Fruit fly (Drosophila melanogaster) whole organism, embryonic: ENCODE measurements around the gene Hpd.

Source experiments
- Asciz ChIP-seq: fragments of 200-800 bp; sonication (Bioruptor generic); optimal IDR thresholded peaks from 2 replicates; lab custom pipeline; 2017; ENCODE audit warnings: missing biosample characterization, mild to moderate bottlenecking, missing genetic modification characterization, missing genetic modification reagents
- B-H1 ChIP-seq: fragments of 200-800 bp; sonication (Bioruptor generic); IDR thresholded peaks from 3 replicates; pipeline ENCODE4 v1.3.6; 2022; ENCODE audit warnings: missing biosample characterization, missing genetic modification characterization
- BtbVII ChIP-seq: fragments of 200-800 bp; sonication (Bioruptor generic); optimal IDR thresholded peaks from 3 replicates; lab custom pipeline; 2017; ENCODE audit warnings: missing biosample characterization, mild to moderate bottlenecking, missing genetic modification characterization
- CG10209 ChIP-seq: fragments of 200-800 bp; sonication (Bioruptor generic); optimal IDR thresholded peaks from 3 replicates; lab custom pipeline; 2017; ENCODE audit warnings: missing biosample characterization, mild to moderate bottlenecking, missing genetic modification characterization, missing genetic modification reagents
- CG1024 ChIP-seq: fragments of 200-800 bp; sonication (Bioruptor generic); IDR thresholded peaks from 2 replicates; pipeline ENCODE4 v1.3.6; 2022; ENCODE audit warnings: missing biosample characterization, missing genetic modification characterization
- CG10366 ChIP-seq: fragments of 200-800 bp; sonication (Bioruptor generic); IDR thresholded peaks from 2 replicates; pipeline ENCODE4 v1.3.6; 2022; ENCODE audit warnings: missing biosample characterization, missing genetic modification characterization
- CG14014 ChIP-seq: fragments of 200-800 bp; sonication (Bioruptor generic); IDR thresholded peaks from 2 replicates; pipeline ENCODE4 v1.3.6; 2022; ENCODE audit warnings: missing biosample characterization, missing genetic modification characterization
- CG1647 ChIP-seq: fragments of 200-800 bp; sonication (Bioruptor generic); optimal IDR thresholded peaks from 3 replicates; lab custom pipeline; 2016; ENCODE audit warnings: missing biosample characterization, missing genetic modification characterization
- CG17912 ChIP-seq: fragments of 200-800 bp; sonication (Bioruptor generic); optimal IDR thresholded peaks from 2 replicates; lab custom pipeline; 2018; ENCODE audit warnings: missing biosample characterization, mild to moderate bottlenecking, missing genetic modification characterization
- CG18476 ChIP-seq: fragments of 200-800 bp; sonication (Bioruptor generic); optimal IDR thresholded peaks from 2 replicates; lab custom pipeline; 2016; ENCODE audit warnings: missing biosample characterization, mild to moderate bottlenecking, missing genetic modification characterization
- CG30431 ChIP-seq: fragments of 200-800 bp; sonication (Bioruptor generic); optimal IDR thresholded peaks from 2 replicates; lab custom pipeline; 2017; ENCODE audit warnings: missing biosample characterization, missing genetic modification characterization
- CG3838 ChIP-seq: fragments of 200-800 bp; sonication (Bioruptor generic); optimal IDR thresholded peaks from 3 replicates; lab custom pipeline; 2016; ENCODE audit warnings: missing biosample characterization, missing genetic modification characterization
- CG8924 ChIP-seq: fragments of 200-800 bp; optimal IDR thresholded peaks from 3 replicates; lab custom pipeline; 2019; ENCODE audit warnings: missing biosample characterization, mild to moderate bottlenecking, missing genetic modification characterization, moderate library complexity
- CG9876 ChIP-seq: fragments of 200-800 bp; sonication (Bioruptor generic); optimal IDR thresholded peaks from 2 replicates; lab custom pipeline; 2016; ENCODE audit warnings: missing biosample characterization, missing genetic modification characterization
- Dp ChIP-seq: fragments of 200-800 bp; sonication (Bioruptor generic); optimal IDR thresholded peaks from 2 replicates; lab custom pipeline; 2018; ENCODE audit warnings: missing biosample characterization, mild to moderate bottlenecking, missing genetic modification characterization, moderate library complexity
- Drgx ChIP-seq: fragments of 200-800 bp; sonication (Bioruptor generic); IDR thresholded peaks from 2 replicates; pipeline ENCODE4 v1.3.6; 2022; ENCODE audit warnings: missing biosample characterization, missing genetic modification characterization
- E2f1 ChIP-seq: fragments of 200-800 bp; sonication (Bioruptor generic); IDR thresholded peaks from 2 replicates; pipeline ENCODE4 v1.3.6; 2022; ENCODE audit warnings: missing biosample characterization, missing genetic modification characterization
- ERR ChIP-seq: fragments of 200-800 bp; sonication (Bioruptor generic); optimal IDR thresholded peaks from 2 replicates; lab custom pipeline; 2016; ENCODE audit warnings: missing biosample characterization, missing genetic modification characterization
- HLH4C ChIP-seq: fragments of 200-800 bp; sonication (Bioruptor generic); IDR thresholded peaks from 3 replicates; pipeline ENCODE4 v1.3.6; 2022; ENCODE audit warnings: missing biosample characterization, missing genetic modification characterization; ENCODE audit not compliant: partially characterized antibody
- HLHmδ ChIP-seq: fragments of 200-800 bp; sonication (Bioruptor generic); optimal IDR thresholded peaks from 2 replicates; lab custom pipeline; 2018; ENCODE audit warnings: missing biosample characterization, mild to moderate bottlenecking, missing genetic modification characterization, moderate library complexity
- Lim3 ChIP-seq: fragments of 200-800 bp; sonication (Bioruptor generic); IDR thresholded peaks from 2 replicates; pipeline ENCODE4 v1.3.6; 2022; ENCODE audit warnings: missing biosample characterization, missing genetic modification characterization
- NC2α ChIP-seq: fragments of 200-800 bp; sonication (Bioruptor generic); optimal IDR thresholded peaks from 2 replicates; lab custom pipeline; 2016; ENCODE audit warnings: missing biosample characterization, missing genetic modification characterization
- NFAT ChIP-seq: fragments of 200-800 bp; sonication (Bioruptor generic); IDR thresholded peaks from 2 replicates; pipeline ENCODE4 v1.3.6; 2022; ENCODE audit warnings: missing biosample characterization, missing genetic modification characterization
- Nf-YB ChIP-seq: fragments of 200-800 bp; sonication (Bioruptor generic); optimal IDR thresholded peaks from 3 replicates; lab custom pipeline; 2019; ENCODE audit warnings: missing biosample characterization, mild to moderate bottlenecking, missing genetic modification characterization, moderate library complexity
- Rx ChIP-seq: fragments of 200-800 bp; sonication (Bioruptor generic); IDR thresholded peaks from 2 replicates; pipeline ENCODE4 v1.3.6; 2022; ENCODE audit warnings: missing biosample characterization, missing genetic modification characterization
- Spps ChIP-seq: fragments of 200-800 bp; sonication (Bioruptor generic); optimal IDR thresholded peaks from 2 replicates; lab custom pipeline; 2018; ENCODE audit warnings: missing biosample characterization, mild to moderate bottlenecking, missing genetic modification characterization
- Usf ChIP-seq: fragments of 200-800 bp; sonication (Bioruptor generic); optimal IDR thresholded peaks from 2 replicates; lab custom pipeline; 2017; ENCODE audit warnings: missing genotype, missing biosample characterization, missing genetic modification characterization
- Vsx1 ChIP-seq: fragments of 200-800 bp; sonication (Bioruptor generic); optimal IDR thresholded peaks from 2 replicates; lab custom pipeline; 2017; ENCODE audit warnings: missing biosample characterization, mild to moderate bottlenecking, missing genetic modification characterization, missing genetic modification reagents
- abd-A ChIP-seq: fragments of 200-800 bp; sonication (Bioruptor generic); optimal IDR thresholded peaks from 3 replicates; lab custom pipeline; 2019; ENCODE audit warnings: missing biosample characterization, mild to moderate bottlenecking, missing genetic modification characterization, moderate library complexity
- cas ChIP-seq: fragments of 200-800 bp; sonication (Bioruptor generic); IDR thresholded peaks from 2 replicates; pipeline ENCODE4 v1.3.6; 2022; ENCODE audit warnings: missing biosample characterization, missing genetic modification characterization
- cg ChIP-seq: fragments of 200-800 bp; sonication (Bioruptor generic); optimal IDR thresholded peaks from 3 replicates; lab custom pipeline; 2019; ENCODE audit warnings: missing biosample characterization, mild to moderate bottlenecking, missing genetic modification characterization, moderate library complexity
- chif ChIP-seq, 2 experiments: fragments of 200-800 bp; sonication (Bioruptor generic); optimal IDR thresholded peaks; 3 replicates each; lab custom pipeline; 2016; ENCODE audit warnings: missing biosample characterization in 2 of 2, missing genetic modification characterization in 2 of 2
- chinmo ChIP-seq: fragments of 200-800 bp; sonication (Bioruptor generic); IDR thresholded peaks from 4 replicates; pipeline ENCODE4 v1.3.6; 2022; ENCODE audit warnings: missing biosample characterization, missing genetic modification characterization; ENCODE audit not compliant: partially characterized antibody
- dm ChIP-seq: fragments of 200-800 bp; sonication (Bioruptor generic); optimal IDR thresholded peaks from 3 replicates; lab custom pipeline; 2016; ENCODE audit warnings: missing biosample characterization, missing genetic modification characterization
- eyg ChIP-seq: fragments of 200-800 bp; sonication (Bioruptor generic); optimal IDR thresholded peaks from 3 replicates; lab custom pipeline; 2016; ENCODE audit warnings: missing biosample characterization, missing genetic modification characterization
- fd3F ChIP-seq: fragments of 200-800 bp; sonication (Bioruptor generic); optimal IDR thresholded peaks from 2 replicates; lab custom pipeline; 2018; ENCODE audit warnings: missing biosample characterization, mild to moderate bottlenecking, missing genetic modification characterization, moderate library complexity
- fd96Cb ChIP-seq: fragments of 200-800 bp; sonication (Bioruptor generic); optimal IDR thresholded peaks from 2 replicates; lab custom pipeline; 2018; ENCODE audit warnings: missing biosample characterization, mild to moderate bottlenecking, missing genetic modification characterization, moderate library complexity
- gem ChIP-seq: fragments of 200-800 bp; sonication (Bioruptor generic); optimal IDR thresholded peaks from 2 replicates; lab custom pipeline; 2019; ENCODE audit warnings: missing biosample characterization, mild to moderate bottlenecking, missing genetic modification characterization, moderate library complexity
- gfzf ChIP-seq: fragments of 200-800 bp; sonication (Bioruptor generic); optimal IDR thresholded peaks from 2 replicates; lab custom pipeline; 2016; ENCODE audit warnings: missing biosample characterization, mild to moderate bottlenecking, missing genetic modification characterization, moderate library complexity
- grau ChIP-seq: fragments of 200-800 bp; optimal IDR thresholded peaks from 3 replicates; lab custom pipeline; 2019; ENCODE audit warnings: missing biosample characterization, mild to moderate bottlenecking, missing genetic modification characterization, moderate library complexity
- gt ChIP-seq: fragments of 200-800 bp; sonication (Bioruptor generic); IDR thresholded peaks from 2 replicates; pipeline ENCODE4 v1.3.6; 2022; ENCODE audit warnings: missing biosample characterization, missing genetic modification characterization
- her ChIP-seq: fragments of 200-800 bp; sonication (Bioruptor generic); optimal IDR thresholded peaks from 2 replicates; lab custom pipeline; 2016; ENCODE audit warnings: missing biosample characterization, missing genetic modification characterization
- inv ChIP-seq: fragments of 200-800 bp; sonication (Bioruptor generic); IDR thresholded peaks from 2 replicates; pipeline ENCODE4 v1.3.6; 2022; ENCODE audit warnings: missing biosample characterization, missing genetic modification characterization; ENCODE audit not compliant: partially characterized antibody
- otp ChIP-seq: fragments of 200-800 bp; sonication (Bioruptor generic); IDR thresholded peaks from 3 replicates; pipeline ENCODE4, ENCODE4 v1.3.6; 2022; ENCODE audit warnings: missing biosample characterization, missing genetic modification characterization
- pnt ChIP-seq: fragments of 200-800 bp; sonication (Bioruptor generic); optimal IDR thresholded peaks from 3 replicates; lab custom pipeline; 2016; ENCODE audit warnings: missing biosample characterization, missing genetic modification characterization
- repo ChIP-seq: fragments of 200-800 bp; sonication (Bioruptor generic); optimal IDR thresholded peaks from 2 replicates; lab custom pipeline; 2016; ENCODE audit warnings: missing biosample characterization, missing genetic modification characterization
- sima ChIP-seq: fragments of 200-800 bp; sonication (Bioruptor generic); optimal IDR thresholded peaks from 2 replicates; lab custom pipeline; 2016; ENCODE audit warnings: missing biosample characterization, missing genetic modification characterization
- stc ChIP-seq: fragments of 200-800 bp; sonication (Bioruptor generic); IDR thresholded peaks from 2 replicates; pipeline ENCODE4 v1.3.6; 2022; ENCODE audit warnings: missing biosample characterization, missing genetic modification characterization
- twi ChIP-seq: fragments of 200-800 bp; optimal IDR thresholded peaks from 2 replicates; lab custom pipeline; 2019; ENCODE audit warnings: missing biosample characterization, mild to moderate bottlenecking, missing genetic modification characterization, moderate library complexity
- unc-4 ChIP-seq: fragments of 200-800 bp; sonication (Bioruptor generic); IDR thresholded peaks from 2 replicates; pipeline ENCODE4 v1.3.6; 2022; ENCODE audit warnings: missing biosample characterization, missing genetic modification characterization; ENCODE audit not compliant: partially characterized antibody
- zen ChIP-seq: fragments of 200-800 bp; sonication (Bioruptor generic); optimal IDR thresholded peaks from 3 replicates; lab custom pipeline; 2018; ENCODE audit warnings: missing biosample characterization, mild to moderate bottlenecking, missing genetic modification characterization, moderate library complexity

The Hpd gene

dm6 chr3L:20388983-20389382 is 50.7 kb downstream of the Hpd start (continued):
- TF ChIP-seq unc-4 (no peak), grau (tag; lab: Kevin White, UChicago) (peak; percentile 37), BtbVII (GFP tag; lab: Kevin White, UChicago) (peak; percentile 37), HLH4C (GFP tag; lab: Robert Waterston, UW) (no peak), Lim3 (no peak), twi (no peak), CG10209 (peak; percentile 28), fd96Cb (tag; lab: Kevin White, UChicago) (no peak), repo (no peak), gem (peak; percentile 61), Drgx (GFP tag; lab: Robert Waterston, UW) (no peak; the same call in 1 of the 2 replicates), stc (GFP tag; lab: Robert Waterston, UW) (no peak), CG18476 (GFP tag; lab: Kevin White, UChicago) (no peak), sima (no peak), E2f1 (GFP tag; lab: Robert Waterston, UW) (no peak; the same call in 1 of the 2 replicates), NC2α (GFP tag; lab: Kevin White, UChicago) (no peak), CG17912 (GFP tag; lab: Kevin White, UChicago) (no peak), abd-A (no peak), fd3F (peak; percentile 28), chinmo (GFP tag; lab: Robert Waterston, UW) (peak; percentile 82; the same call in 2 of the 4 replicates), Vsx1 (GFP tag; lab: Kevin White, UChicago) (no peak), B-H1 (GFP tag; lab: Robert Waterston, UW) (no peak), CG1024 (GFP tag; lab: Robert Waterston, UW) (peak; percentile 3; the same call in 1 of the 2 replicates), chif (GFP tag; optimal IDR thresholded peaks at IDR 0.05; lab: Kevin White, UChicago) (peak in 1 of 2 experiments; percentile 13), Asciz (GFP tag; lab: Kevin White, UChicago) (no peak), her (GFP tag; lab: Kevin White, UChicago) (peak; percentile 57), CG14014 (no peak; the same call in 1 of the 2 replicates), CG1647 (GFP tag; lab: Kevin White, UChicago) (no peak), otp (GFP tag; lab: Robert Waterston, UW) (no peak), gfzf (GFP tag; lab: Kevin White, UChicago) (no peak), Rx (GFP tag; lab: Robert Waterston, UW) (0 out of 2 replicates have a peak, but pooled peaks have one; percentile 21), Spps (tag; lab: Kevin White, UChicago) (no peak), eyg (GFP tag; lab: Kevin White, UChicago) (no peak), inv (GFP tag; lab: Robert Waterston, UW) (no peak), HLHmδ (GFP tag; lab: Kevin White, UChicago) (no peak), gt (GFP tag; lab: Robert Waterston, UW) (no peak), ERR (GFP tag; lab: Kevin White, UChicago) (peak; percentile 59), Dp (GFP tag; lab: Kevin White, UChicago) (no peak), NFAT (GFP tag; lab: Robert Waterston, UW) (no peak; the same call in 1 of the 2 replicates), Usf (GFP tag; lab: Kevin White, UChicago) (no peak), cg (no peak), CG3838 (GFP tag; lab: Kevin White, UChicago) (no peak), CG30431 (GFP tag; lab: Kevin White, UChicago) (no peak), CG10366 (GFP tag; lab: Robert Waterston, UW) (peak; percentile 13; the same call in 1 of the 2 replicates), CG9876 (no peak), dm (no peak), Nf-YB (GFP tag; lab: Kevin White, UChicago) (no peak), cas (GFP tag; lab: Robert Waterston, UW) (no peak), CG8924 (tag; lab: Kevin White, UChicago) (no peak), pnt (peak; percentile 11), zen (no peak)
